Worm (Caenorhabditis elegans) whole organism, young adult: ENCODE measurements around the gene str-88.

Experiments
- ama-1 ChIP-seq, 3 experiments: fragments of 150-350 bp in 1 of 3; sonication (generic microtip) in 2 of 3; optimal IDR thresholded peaks; 2 replicates each; lab custom pipeline; 2014 to 2018; ENCODE audit warnings: missing biosample characterization in 2 of 3, missing genetic modification characterization in 2 of 3, missing genetic modification reagents in 2 of 3
- dpff-1 ChIP-seq: sonication (generic microtip); optimal IDR thresholded peaks from 2 replicates; lab custom pipeline; 2017; ENCODE audit warnings: mild to moderate bottlenecking, missing genetic modification characterization, missing compliant biosample characterization
- nfya-1 ChIP-seq: sonication (generic microtip); optimal IDR thresholded peaks from 2 replicates; lab custom pipeline; 2017; ENCODE audit warnings: antibody characterized with exemption, missing compliant biosample characterization, missing genetic modification characterization, borderline replicate concordance; ENCODE audit not compliant: insufficient read depth
- rpc-1 ChIP-seq, 2 experiments: fragments of 150-350 bp in 1 of 2; sonication (generic microtip) in 1 of 2; optimal IDR thresholded peaks; 2 replicates each; lab custom pipeline; 2014 to 2018; ENCODE audit warnings: missing biosample characterization in 1 of 2, missing genetic modification characterization in 1 of 2, missing genetic modification reagents in 1 of 2, missing genotype in 1 of 2
- snpc-4 ChIP-seq, 5 experiments: fragments of 150-350 bp in 1 of 5; sonication (generic microtip) in 4 of 5; optimal IDR thresholded peaks; 2 replicates each; lab custom pipeline; 2014 to 2018; ENCODE audit warnings: missing genetic modification characterization in 5 of 5, missing biosample characterization in 3 of 5, antibody characterized with exemption in 2 of 5, mild to moderate bottlenecking in 2 of 5, missing compliant biosample characterization in 2 of 5, missing genotype in 2 of 5, moderate library complexity in 2 of 5, missing genetic modification reagents in 1 of 5

DNA sequence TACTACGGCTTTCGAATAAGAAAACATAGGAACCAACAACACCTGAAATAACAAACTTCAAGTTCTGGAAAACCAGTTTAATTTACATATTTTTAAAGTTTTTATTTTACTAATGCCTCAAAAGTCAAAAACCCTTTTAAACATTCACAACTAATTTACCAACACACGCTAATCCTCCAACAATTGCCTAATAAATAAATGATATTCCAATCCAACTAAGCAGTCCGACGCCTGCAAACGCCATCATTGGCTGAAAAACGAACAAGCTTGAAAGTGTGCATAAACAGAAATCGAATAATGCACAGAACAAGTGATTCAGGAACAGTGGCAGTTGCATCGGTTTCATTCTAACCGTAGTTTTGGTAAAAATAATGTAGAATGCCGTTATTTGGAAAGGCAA lies 15.9 kb downstream of the str-88 start:
- TF ChIP-seq ama-1 (optimal IDR thresholded peaks at IDR 0.05; lab: Kevin White, UChicago) (no peak), ama-1 (GFP tag; optimal IDR thresholded peaks at IDR 0.05; lab: Kevin White, UChicago) (no peak), rpc-1 (optimal IDR thresholded peaks at IDR 0.05; lab: Kevin White, UChicago) (no peak), rpc-1 (tag; optimal IDR thresholded peaks at IDR 0.05; lab: Kevin White, UChicago) (no peak), snpc-4 (GFP tag; optimal IDR thresholded peaks at IDR 0.05; lab: Kevin White, UChicago) (no peak), snpc-4 (tag; optimal IDR thresholded peaks at IDR 0.05; lab: Kevin White, UChicago) (no peak), dpff-1 (tag; lab: Kevin White, UChicago) (no peak), nfya-1 (tag; lab: Kevin White, UChicago) (no peak)
